Fruit fly (Drosophila melanogaster) whole organism: ENCODE results near the gene Ten-a.

ENCODE experiments used
- CG8478 ChIP-seq: fragments of >200 bp; optimal IDR thresholded peaks from 2 replicates; lab custom pipeline; 2018; ENCODE audit warnings: inconsistent platforms
- Dll ChIP-seq: fragments of >200 bp; optimal IDR thresholded peaks from 2 replicates; lab custom pipeline; 2017
- EcR ChIP-seq, 2 experiments: fragments of >200 bp; optimal IDR thresholded peaks; 2 replicates each; lab custom pipeline; 2017; ENCODE audit warnings: missing biosample characterization in 2 of 2, missing genetic modification characterization in 2 of 2, missing genetic modification reagents in 2 of 2
- pan ChIP-seq: fragments of >200 bp; optimal IDR thresholded peaks from 2 replicates; lab custom pipeline; 2017
- psq ChIP-seq: fragments of >200 bp; optimal IDR thresholded peaks from 2 replicates; lab custom pipeline; 2017
- usp ChIP-seq: fragments of >200 bp; optimal IDR thresholded peaks from 2 replicates; lab custom pipeline; 2017; ENCODE audit warnings: missing biosample characterization, missing genetic modification characterization, mixed read lengths

- TF ChIP-seq usp (GFP tag; lab: Kevin White, UChicago) (no peak), pan (lab: Kevin White, UChicago) (no peak), EcR (GFP tag; optimal IDR thresholded peaks at IDR 0.05; lab: Kevin White, UChicago) (no peak), psq (lab: Kevin White, UChicago) (no peak), CG8478 (no peak), Dll (lab: Kevin White, UChicago) (no peak)
These were observed 312.6 kb downstream of the Ten-a start for dm6 chrX:12356093-12356492.
